Fruit fly (Drosophila melanogaster) whole organism, embryonic: ENCODE data around the gene CG43897.

Source experiments
- Aef1 ChIP-seq: fragments of 200-800 bp; sonication (Bioruptor generic); IDR thresholded peaks from 3 replicates; pipeline ENCODE4 v1.3.6; 2022; ENCODE audit warnings: missing biosample characterization, missing genetic modification characterization
- CG1024 ChIP-seq: fragments of 200-800 bp; sonication (Bioruptor generic); IDR thresholded peaks from 2 replicates; pipeline ENCODE4 v1.3.6; 2022; ENCODE audit warnings: missing biosample characterization, missing genetic modification characterization
- CG10462 ChIP-seq: fragments of 200-800 bp; sonication (Bioruptor generic); optimal IDR thresholded peaks from 2 replicates; lab custom pipeline; 2016; ENCODE audit warnings: missing biosample characterization, missing genetic modification characterization
- CG12071 ChIP-seq: fragments of 200-800 bp; sonication (Bioruptor generic); optimal IDR thresholded peaks from 3 replicates; lab custom pipeline; 2018; ENCODE audit warnings: missing biosample characterization, mild to moderate bottlenecking, missing genetic modification characterization
- CG12104 ChIP-seq: fragments of 200-800 bp; sonication (Bioruptor generic); optimal IDR thresholded peaks from 3 replicates; lab custom pipeline; 2016; ENCODE audit warnings: missing biosample characterization, missing genetic modification characterization
- CG13123 ChIP-seq: fragments of 200-800 bp; sonication (Bioruptor generic); optimal IDR thresholded peaks from 2 replicates; lab custom pipeline; 2016; ENCODE audit warnings: missing biosample characterization, missing genetic modification characterization
- CG14667 ChIP-seq: fragments of 200-800 bp; sonication (Bioruptor generic); IDR thresholded peaks from 2 replicates; pipeline ENCODE4 v1.3.6; 2022; ENCODE audit warnings: missing biosample characterization, missing genetic modification characterization
- CG15011 ChIP-seq: fragments of 200-800 bp; sonication (Bioruptor generic); optimal IDR thresholded peaks from 3 replicates; lab custom pipeline; 2018; ENCODE audit warnings: missing biosample characterization, mild to moderate bottlenecking, missing genetic modification characterization
- CG30431 ChIP-seq: fragments of 200-800 bp; sonication (Bioruptor generic); optimal IDR thresholded peaks from 2 replicates; lab custom pipeline; 2017; ENCODE audit warnings: missing biosample characterization, missing genetic modification characterization
- CG32532 ChIP-seq: fragments of 200-800 bp; sonication (Bioruptor generic); IDR thresholded peaks from 2 replicates; pipeline ENCODE4 v1.3.6; 2022; ENCODE audit warnings: missing biosample characterization, missing genetic modification characterization
- CG32772 ChIP-seq: fragments of 200-800 bp; sonication (Bioruptor generic); IDR thresholded peaks from 2 replicates; pipeline ENCODE4 v1.3.6; 2022; ENCODE audit warnings: missing biosample characterization, missing genetic modification characterization
- CG3281 ChIP-seq: fragments of 200-800 bp; sonication (Bioruptor generic); optimal IDR thresholded peaks from 3 replicates; lab custom pipeline; 2017; ENCODE audit warnings: missing biosample characterization, mild to moderate bottlenecking, missing genetic modification characterization
- CG33213 ChIP-seq: fragments of 200-800 bp; sonication (Bioruptor generic); optimal IDR thresholded peaks from 3 replicates; lab custom pipeline; 2016; ENCODE audit warnings: missing biosample characterization, missing genetic modification characterization
- CG33557 ChIP-seq: fragments of 200-800 bp; sonication (Bioruptor generic); optimal IDR thresholded peaks from 2 replicates; lab custom pipeline; 2019; ENCODE audit warnings: missing biosample characterization, mild to moderate bottlenecking, missing genetic modification characterization, moderate library complexity
- CG3995 ChIP-seq: fragments of 200-800 bp; sonication (Bioruptor generic); optimal IDR thresholded peaks from 3 replicates; lab custom pipeline; 2016; ENCODE audit warnings: missing biosample characterization, missing genetic modification characterization
- CG4282 ChIP-seq: fragments of 200-800 bp; sonication (Bioruptor generic); optimal IDR thresholded peaks from 2 replicates; lab custom pipeline; 2016; ENCODE audit warnings: missing biosample characterization, missing genetic modification characterization
- CG4328 ChIP-seq: fragments of 200-800 bp; sonication (Bioruptor generic); optimal IDR thresholded peaks from 3 replicates; lab custom pipeline; 2017; ENCODE audit warnings: missing biosample characterization, missing genetic modification reagents, missing genetic modification characterization
- CG5245 ChIP-seq: fragments of 200-800 bp; sonication (Bioruptor generic); optimal IDR thresholded peaks from 3 replicates; lab custom pipeline; 2016; ENCODE audit warnings: missing biosample characterization, missing genetic modification characterization
- CG7963 ChIP-seq: fragments of 200-800 bp; sonication (Bioruptor generic); IDR thresholded peaks from 3 replicates; pipeline ENCODE4 v1.3.6; 2022; ENCODE audit warnings: missing biosample characterization, missing genetic modification characterization; ENCODE audit not compliant: partially characterized antibody
- CG9797 ChIP-seq: fragments of 200-800 bp; sonication (Bioruptor generic); optimal IDR thresholded peaks from 3 replicates; lab custom pipeline; 2018; ENCODE audit warnings: missing biosample characterization, mild to moderate bottlenecking, missing genetic modification characterization
- D ChIP-seq, 2 experiments: fragments of 200-800 bp in 1 of 2; fragments of >200 bp in 1 of 2; sonication (Bioruptor generic) in 1 of 2; optimal IDR thresholded peaks; 2 replicates in 1 of 2; 3 replicates in 1 of 2; lab custom pipeline; 2017; ENCODE audit warnings: mild to moderate bottlenecking in 1 of 2, missing biosample characterization in 1 of 2, missing genetic modification characterization in 1 of 2, missing genetic modification reagents in 1 of 2
- Dfd ChIP-seq, 2 experiments: fragments of >200 bp; optimal IDR thresholded peaks; 2 replicates each; lab custom pipeline; 2017; ENCODE audit warnings: missing biosample characterization in 2 of 2, missing genetic modification characterization in 2 of 2
- Dref ChIP-seq: fragments of 200-800 bp; sonication (Bioruptor generic); IDR thresholded peaks from 2 replicates; pipeline ENCODE4 v1.3.6; 2022; ENCODE audit warnings: missing biosample characterization, missing genetic modification characterization
- Gug ChIP-seq: fragments of 200-800 bp; sonication (Bioruptor generic); IDR thresholded peaks from 4 replicates; pipeline ENCODE4 v1.3.6; 2022; ENCODE audit warnings: missing biosample characterization, missing genetic modification characterization
- Hand ChIP-seq: fragments of 200-800 bp; sonication (Bioruptor generic); optimal IDR thresholded peaks from 2 replicates; lab custom pipeline; 2017; ENCODE audit warnings: mild to moderate bottlenecking, missing biosample characterization, missing genetic modification reagents, missing genetic modification characterization
- HmgZ ChIP-seq: fragments of 200-800 bp; sonication (Bioruptor generic); optimal IDR thresholded peaks from 2 replicates; lab custom pipeline; 2018; ENCODE audit warnings: missing biosample characterization, mild to moderate bottlenecking, missing genetic modification characterization
- Hr3 ChIP-seq: fragments of 200-800 bp; sonication (Bioruptor generic); optimal IDR thresholded peaks from 3 replicates; lab custom pipeline; 2016; ENCODE audit warnings: missing biosample characterization, missing genetic modification characterization
- Hr39 ChIP-seq: fragments of >200 bp; optimal IDR thresholded peaks from 2 replicates; lab custom pipeline; 2017
- Jarid2 ChIP-seq: fragments of 200-800 bp; sonication (Bioruptor generic); optimal IDR thresholded peaks from 3 replicates; lab custom pipeline; 2017; ENCODE audit warnings: mild to moderate bottlenecking, missing biosample characterization, missing genetic modification reagents, missing genetic modification characterization
- Lhr ChIP-seq: fragments of 200-800 bp; sonication (Bioruptor generic); optimal IDR thresholded peaks from 3 replicates; lab custom pipeline; 2017; ENCODE audit warnings: mild to moderate bottlenecking, missing biosample characterization, missing genetic modification reagents, missing genetic modification characterization
- MBD-R2 ChIP-seq: fragments of 200-800 bp; sonication (Bioruptor generic); IDR thresholded peaks from 2 replicates; pipeline ENCODE4 v1.3.6; 2022; ENCODE audit warnings: missing biosample characterization, missing genetic modification characterization
- Mad ChIP-seq: fragments of 200-800 bp; sonication (Bioruptor generic); optimal IDR thresholded peaks from 2 replicates; lab custom pipeline; 2016; ENCODE audit warnings: missing biosample characterization, missing genetic modification characterization
- Optix ChIP-seq: fragments of 200-800 bp; sonication (Bioruptor generic); IDR thresholded peaks from 3 replicates; pipeline ENCODE4 v1.3.6; 2022; ENCODE audit warnings: missing biosample characterization, missing genetic modification characterization
- PHDP ChIP-seq: fragments of 200-800 bp; sonication (Bioruptor generic); optimal IDR thresholded peaks from 3 replicates; lab custom pipeline; 2018; ENCODE audit warnings: missing biosample characterization, mild to moderate bottlenecking, missing genetic modification characterization, moderate library complexity
- Ravus ChIP-seq: fragments of 200-800 bp; sonication (Bioruptor generic); IDR thresholded peaks from 2 replicates; pipeline ENCODE4 v1.3.6; 2022; ENCODE audit warnings: missing biosample characterization, missing genetic modification characterization
- Xbp1 ChIP-seq: fragments of 200-800 bp; sonication (Bioruptor generic); optimal IDR thresholded peaks from 3 replicates; lab custom pipeline; 2016; ENCODE audit warnings: missing biosample characterization, mild to moderate bottlenecking, missing genetic modification characterization
- bbx ChIP-seq: fragments of 200-800 bp; sonication (Bioruptor generic); IDR thresholded peaks from 2 replicates; pipeline ENCODE4 v1.3.6; 2022; ENCODE audit warnings: missing biosample characterization, missing genetic modification characterization; ENCODE audit not compliant: partially characterized antibody
- bowl ChIP-seq: fragments of 200-800 bp; sonication (Bioruptor generic); IDR thresholded peaks from 2 replicates; pipeline ENCODE4 v1.3.6; 2022; ENCODE audit warnings: missing biosample characterization, missing genetic modification characterization
- fd96Cb ChIP-seq: fragments of 200-800 bp; sonication (Bioruptor generic); optimal IDR thresholded peaks from 2 replicates; lab custom pipeline; 2018; ENCODE audit warnings: missing biosample characterization, mild to moderate bottlenecking, missing genetic modification characterization, moderate library complexity
- fu2 ChIP-seq: fragments of 200-800 bp; sonication (Bioruptor generic); optimal IDR thresholded peaks from 2 replicates; lab custom pipeline; 2016; ENCODE audit warnings: missing biosample characterization, missing genetic modification characterization
- gce ChIP-seq: fragments of 200-800 bp; sonication (Bioruptor generic); IDR thresholded peaks from 3 replicates; pipeline ENCODE4 v1.3.6; 2022; ENCODE audit warnings: missing biosample characterization, missing genetic modification characterization
- gro ChIP-seq: fragments of 200-800 bp; sonication (Bioruptor generic); optimal IDR thresholded peaks from 2 replicates; lab custom pipeline; 2016; ENCODE audit warnings: missing biosample characterization, missing genetic modification characterization
- maf-S ChIP-seq: fragments of 200-800 bp; sonication (Bioruptor generic); optimal IDR thresholded peaks from 2 replicates; lab custom pipeline; 2016; ENCODE audit warnings: missing biosample characterization, missing genetic modification characterization
- p53 ChIP-seq: fragments of 200-800 bp; sonication (Bioruptor generic); optimal IDR thresholded peaks from 2 replicates; lab custom pipeline; 2016; ENCODE audit warnings: missing biosample characterization, missing genetic modification characterization
- prd ChIP-seq, 3 experiments: fragments of >200 bp in 2 of 3; fragments of 200-800 bp in 1 of 3; sonication (Bioruptor generic) in 1 of 3; optimal IDR thresholded peaks in 2 of 3; IDR thresholded peaks in 1 of 3; 2 replicates in 2 of 3; 3 replicates in 1 of 3; pipeline versions ENCODE4 v1.3.6 to Lab custom; 2017 to 2022; ENCODE audit warnings: missing biosample characterization in 1 of 3, missing genetic modification characterization in 1 of 3
- shn ChIP-seq: fragments of 200-800 bp; sonication (Bioruptor generic); optimal IDR thresholded peaks from 3 replicates; lab custom pipeline; 2016; ENCODE audit warnings: missing biosample characterization, missing genetic modification characterization
- slbo ChIP-seq: fragments of 200-800 bp; sonication (Bioruptor generic); IDR thresholded peaks from 2 replicates; pipeline ENCODE4 v1.3.6; 2022; ENCODE audit warnings: missing biosample characterization, missing genetic modification characterization
- sob ChIP-seq: fragments of 200-800 bp; sonication (Bioruptor generic); IDR thresholded peaks from 2 replicates; pipeline ENCODE4 v1.3.6; 2022; ENCODE audit warnings: missing biosample characterization, missing genetic modification characterization
- tna ChIP-seq: fragments of 200-800 bp; sonication (Bioruptor generic); IDR thresholded peaks from 2 replicates; pipeline ENCODE4 v1.3.6; 2022; ENCODE audit warnings: missing biosample characterization, missing genetic modification characterization; ENCODE audit not compliant: partially characterized antibody
- ttk ChIP-seq: fragments of 200-800 bp; sonication (Bioruptor generic); IDR thresholded peaks from 2 replicates; pipeline ENCODE4 v2.1.2; 2022; ENCODE audit warnings: missing biosample characterization, missing genetic modification characterization

Gene CG43897

dm6 chr3L:9855784-9856426 is 42.3 kb downstream of the CG43897 start (continued):
- TF ChIP-seq shn (GFP tag; lab: Kevin White, UChicago) (peak; percentile 97), Dfd (GFP tag; optimal IDR thresholded peaks at IDR 0.05; lab: Kevin White, UChicago) (no peak), fu2 (peak; percentile 90), CG12071 (peak; percentile 96), Jarid2 (GFP tag; lab: Kevin White, UChicago) (peak; percentile 86), CG14667 (GFP tag; lab: Robert Waterston, UW) (peak; percentile 96), Aef1 (GFP tag; lab: Robert Waterston, UW) (peak; percentile 85), CG3281 (GFP tag; lab: Kevin White, UChicago) (peak; percentile 93), Hand (GFP tag; lab: Kevin White, UChicago) (peak; percentile 79), sob (GFP tag; lab: Robert Waterston, UW) (peak; percentile 96), Hr39 (no peak), ttk (GFP tag; lab: Robert Waterston, UW) (peak; percentile 97), CG10462 (GFP tag; lab: Kevin White, UChicago) (peak; percentile 96), bowl (peak; percentile 89), slbo (GFP tag; lab: Robert Waterston, UW) (peak; percentile 94), fd96Cb (tag; lab: Kevin White, UChicago) (peak; percentile 99), CG13123 (GFP tag; lab: Kevin White, UChicago) (peak; percentile 94), CG32532 (peak; percentile 94), gce (GFP tag; lab: Robert Waterston, UW) (peak; percentile 99), PHDP (tag; lab: Kevin White, UChicago) (peak; percentile 93), Mad (GFP tag; lab: Kevin White, UChicago) (peak; percentile 97), CG3995 (GFP tag; lab: Kevin White, UChicago) (peak; percentile 69), p53 (peak; percentile 96), prd (optimal IDR thresholded peaks at IDR 0.05; lab: Kevin White, UChicago) (no peak), prd (GFP tag; IDR thresholded peaks at IDR 0.05; lab: Robert Waterston, UW) (peak; percentile 99), Optix (peak; percentile 98), D (optimal IDR thresholded peaks at IDR 0.05; lab: Kevin White, UChicago) (no peak), D (GFP tag; optimal IDR thresholded peaks at IDR 0.05; lab: Kevin White, UChicago) (peak; percentile 99), CG33213 (GFP tag; lab: Kevin White, UChicago) (peak; percentile 96), Xbp1 (GFP tag; lab: Kevin White, UChicago) (peak; percentile 96), CG32772 (GFP tag; lab: Robert Waterston, UW) (peak; percentile 97), Hr3 (peak; percentile 96), CG9797 (GFP tag; lab: Kevin White, UChicago) (no peak), bbx (GFP tag; lab: Robert Waterston, UW) (0 out of 2 replicates have a peak, but pooled peaks have one; percentile 13), CG4328 (GFP tag; lab: Kevin White, UChicago) (peak; percentile 94), HmgZ (tag; lab: Kevin White, UChicago) (peak; percentile 89), CG33557 (GFP tag; lab: Kevin White, UChicago) (peak; percentile 98), CG15011 (GFP tag; lab: Kevin White, UChicago) (peak; percentile 94), Dref (GFP tag; lab: Robert Waterston, UW) (no peak), CG1024 (GFP tag; lab: Robert Waterston, UW) (peak; percentile 93), CG5245 (peak; percentile 98), maf-S (GFP tag; lab: Kevin White, UChicago) (peak; percentile 95), Lhr (GFP tag; lab: Kevin White, UChicago) (peak; percentile 93), Gug (GFP tag; lab: Robert Waterston, UW) (peak; percentile 98), MBD-R2 (peak; percentile 64; the same call in 1 of the 2 replicates), CG4282 (GFP tag; lab: Kevin White, UChicago) (peak; percentile 81), CG12104 (GFP tag; lab: Kevin White, UChicago) (peak; percentile 95), Ravus (GFP tag; lab: Robert Waterston, UW) (peak; percentile 81), tna (GFP tag; lab: Robert Waterston, UW) (no peak), CG7963 (GFP tag; lab: Robert Waterston, UW) (no peak), CG30431 (GFP tag; lab: Kevin White, UChicago) (peak; percentile 97), gro (GFP tag; lab: Kevin White, UChicago) (peak; percentile 93)
